Fruit fly (Drosophila melanogaster) whole organism, prepupa: ENCODE measurements around the gene CG17233.

Experiments used
- Blimp-1 ChIP-seq: fragments of 200-800 bp; sonication (Bioruptor generic); optimal IDR thresholded peaks from 3 replicates; lab custom pipeline; 2017; ENCODE audit warnings: missing biosample characterization, missing genetic modification characterization, mild to moderate bottlenecking, moderate library complexity, missing genetic modification reagents
- CG10631 ChIP-seq: fragments of 200-800 bp; sonication (Bioruptor generic); optimal IDR thresholded peaks from 2 replicates; lab custom pipeline; 2016; ENCODE audit warnings: missing biosample characterization, missing genetic modification characterization
- CG10669 ChIP-seq: fragments of 200-800 bp; sonication (Bioruptor generic); optimal IDR thresholded peaks from 3 replicates; lab custom pipeline; 2018; ENCODE audit warnings: missing biosample characterization, mild to moderate bottlenecking, missing genetic modification characterization, moderate library complexity
- CG11294 ChIP-seq: fragments of 200-800 bp; sonication (Bioruptor generic); IDR thresholded peaks from 2 replicates; pipeline ENCODE4 v1.3.6; 2022; ENCODE audit warnings: missing biosample characterization, missing genetic modification characterization
- CG15336 ChIP-seq: fragments of 200-800 bp; sonication (Bioruptor generic); IDR thresholded peaks from 2 replicates; pipeline ENCODE4 v1.3.6; 2022; ENCODE audit warnings: missing biosample characterization, missing genetic modification characterization
- CG1621 ChIP-seq: fragments of 200-800 bp; sonication (Bioruptor generic); optimal IDR thresholded peaks from 3 replicates; lab custom pipeline; 2018; ENCODE audit warnings: missing biosample characterization, mild to moderate bottlenecking, missing genetic modification characterization
- CG16779 ChIP-seq: fragments of 200-800 bp; sonication (Bioruptor generic); optimal IDR thresholded peaks from 3 replicates; lab custom pipeline; 2017; ENCODE audit warnings: missing biosample characterization, mild to moderate bottlenecking, missing genetic modification characterization
- CG31627 ChIP-seq: fragments of 200-800 bp; sonication (Bioruptor generic); optimal IDR thresholded peaks from 3 replicates; lab custom pipeline; 2016; ENCODE audit warnings: missing biosample characterization, missing genetic modification characterization
- CG32006 ChIP-seq: fragments of 200-800 bp; sonication (Bioruptor generic); optimal IDR thresholded peaks from 3 replicates; lab custom pipeline; 2017; ENCODE audit warnings: missing biosample characterization, mild to moderate bottlenecking, missing genetic modification characterization
- CG6792 ChIP-seq: fragments of 200-800 bp; sonication (Bioruptor generic); optimal IDR thresholded peaks from 3 replicates; lab custom pipeline; 2016; ENCODE audit warnings: missing biosample characterization, missing genetic modification characterization
- CG6808 ChIP-seq: fragments of 200-800 bp; sonication (Bioruptor generic); optimal IDR thresholded peaks from 3 replicates; lab custom pipeline; 2017; ENCODE audit warnings: missing biosample characterization, missing genetic modification characterization, mild to moderate bottlenecking, moderate library complexity, missing genetic modification reagents
- CG6854 ChIP-seq: fragments of 200-800 bp; sonication (Bioruptor generic); optimal IDR thresholded peaks from 2 replicates; lab custom pipeline; 2017; ENCODE audit warnings: missing biosample characterization, mild to moderate bottlenecking, missing genetic modification characterization
- CG7368 ChIP-seq: fragments of 200-800 bp; sonication (Bioruptor generic); optimal IDR thresholded peaks from 3 replicates; lab custom pipeline; 2016; ENCODE audit warnings: missing biosample characterization, missing genetic modification characterization
- CG8119 ChIP-seq: fragments of 200-800 bp; sonication (Bioruptor generic); IDR thresholded peaks from 3 replicates; pipeline ENCODE4 v1.3.6; 2022; ENCODE audit warnings: missing biosample characterization, missing genetic modification characterization
- CG8319 ChIP-seq: fragments of 200-800 bp; sonication (Bioruptor generic); optimal IDR thresholded peaks from 3 replicates; lab custom pipeline; 2016; ENCODE audit warnings: missing biosample characterization, missing genetic modification characterization
- CG8632 ChIP-seq: fragments of 200-800 bp; sonication (Bioruptor generic); optimal IDR thresholded peaks from 3 replicates; lab custom pipeline; 2016; ENCODE audit warnings: missing biosample characterization, missing genetic modification characterization
- Eip75B ChIP-seq: fragments of 200-800 bp; sonication (Bioruptor generic); optimal IDR thresholded peaks from 3 replicates; lab custom pipeline; 2016; ENCODE audit warnings: missing biosample characterization, missing genetic modification characterization
- Eip93F ChIP-seq: fragments of 200-800 bp; sonication (Bioruptor generic); optimal IDR thresholded peaks from 2 replicates; lab custom pipeline; 2016; ENCODE audit warnings: missing biosample characterization, mild to moderate bottlenecking, missing genetic modification characterization
- Ets21C ChIP-seq: fragments of 200-800 bp; sonication (Bioruptor generic); optimal IDR thresholded peaks from 3 replicates; lab custom pipeline; 2016; ENCODE audit warnings: missing biosample characterization, missing genetic modification characterization
- Ets96B ChIP-seq: fragments of 200-800 bp; optimal IDR thresholded peaks from 2 replicates; lab custom pipeline; 2019; ENCODE audit warnings: missing biosample characterization, mild to moderate bottlenecking, missing genetic modification characterization, moderate library complexity
- Gug ChIP-seq: fragments of 200-800 bp; sonication (Bioruptor generic); IDR thresholded peaks from 2 replicates; pipeline ENCODE4 v1.3.6; 2022; ENCODE audit warnings: missing biosample characterization, missing genetic modification characterization
- Hr38 ChIP-seq: sonication (Bioruptor generic); optimal IDR thresholded peaks from 2 replicates; lab custom pipeline; 2016; ENCODE audit warnings: missing biosample characterization, missing genetic modification characterization
- Hr39 ChIP-seq: fragments of 200-800 bp; sonication (Bioruptor generic); optimal IDR thresholded peaks from 2 replicates; lab custom pipeline; 2016; ENCODE audit warnings: missing biosample characterization, missing genetic modification characterization
- Lpt ChIP-seq: fragments of 200-800 bp; sonication (Bioruptor generic); optimal IDR thresholded peaks from 3 replicates; lab custom pipeline; 2016; ENCODE audit warnings: missing biosample characterization, missing genetic modification characterization
- Met ChIP-seq: fragments of 200-800 bp; sonication (Bioruptor generic); optimal IDR thresholded peaks from 3 replicates; lab custom pipeline; 2016; ENCODE audit warnings: missing biosample characterization, missing genetic modification characterization
- OdsH ChIP-seq: fragments of 200-800 bp; sonication (Bioruptor generic); optimal IDR thresholded peaks from 3 replicates; lab custom pipeline; 2016; ENCODE audit warnings: missing biosample characterization, missing genetic modification characterization
- Sox102F ChIP-seq: fragments of 200-800 bp; sonication (Bioruptor generic); optimal IDR thresholded peaks from 2 replicates; lab custom pipeline; 2016; ENCODE audit warnings: missing biosample characterization, mild to moderate bottlenecking, missing genetic modification characterization
- Sox14 ChIP-seq: fragments of 200-800 bp; sonication (Bioruptor generic); optimal IDR thresholded peaks from 3 replicates; lab custom pipeline; 2016; ENCODE audit warnings: missing biosample characterization, missing genetic modification characterization
- Sox15 ChIP-seq: fragments of 200-800 bp; sonication (Bioruptor generic); optimal IDR thresholded peaks from 3 replicates; lab custom pipeline; 2016; ENCODE audit warnings: missing biosample characterization, missing genetic modification characterization
- achi ChIP-seq: fragments of 200-800 bp; sonication (Bioruptor generic); optimal IDR thresholded peaks from 3 replicates; lab custom pipeline; 2016; ENCODE audit warnings: missing biosample characterization, missing genetic modification characterization
- cyc ChIP-seq: fragments of 200-800 bp; sonication (Bioruptor generic); optimal IDR thresholded peaks from 3 replicates; lab custom pipeline; 2016; ENCODE audit warnings: missing biosample characterization, missing genetic modification characterization
- dac ChIP-seq: fragments of 200-800 bp; sonication (Bioruptor generic); optimal IDR thresholded peaks from 2 replicates; lab custom pipeline; 2017; ENCODE audit warnings: missing biosample characterization, mild to moderate bottlenecking, missing genetic modification characterization
- dsx ChIP-seq: fragments of 200-800 bp; optimal IDR thresholded peaks from 3 replicates; lab custom pipeline; 2019; ENCODE audit warnings: missing biosample characterization, mild to moderate bottlenecking, missing genetic modification characterization, moderate library complexity; ENCODE audit not compliant: poor library complexity, severe bottlenecking
- eg ChIP-seq: fragments of 200-800 bp; sonication (Bioruptor generic); IDR thresholded peaks from 3 replicates; pipeline ENCODE4 v1.3.6; 2022; ENCODE audit warnings: missing biosample characterization, missing genetic modification characterization
- esn ChIP-seq: fragments of 200-800 bp; sonication (Bioruptor generic); optimal IDR thresholded peaks from 2 replicates; lab custom pipeline; 2016; ENCODE audit warnings: missing biosample characterization, mild to moderate bottlenecking, missing genetic modification characterization, moderate library complexity
- fd59A ChIP-seq: fragments of 200-800 bp; sonication (Bioruptor generic); optimal IDR thresholded peaks from 2 replicates; lab custom pipeline; 2017; ENCODE audit warnings: missing biosample characterization, mild to moderate bottlenecking, missing genetic modification characterization, missing genetic modification reagents
- fd85E ChIP-seq: fragments of 200-800 bp; sonication (Bioruptor generic); optimal IDR thresholded peaks from 3 replicates; lab custom pipeline; 2016; ENCODE audit warnings: missing biosample characterization, missing genetic modification characterization
- fkh ChIP-seq: fragments of 200-800 bp; sonication (Bioruptor generic); optimal IDR thresholded peaks from 3 replicates; lab custom pipeline; 2017; ENCODE audit warnings: missing biosample characterization, mild to moderate bottlenecking, missing genetic modification characterization, moderate library complexity
- lz ChIP-seq: fragments of 200-800 bp; sonication (Bioruptor generic); optimal IDR thresholded peaks from 3 replicates; lab custom pipeline; 2016; ENCODE audit warnings: missing biosample characterization, missing genetic modification characterization
- net ChIP-seq: fragments of 200-800 bp; sonication (Bioruptor generic); optimal IDR thresholded peaks from 3 replicates; lab custom pipeline; 2016; ENCODE audit warnings: missing biosample characterization, missing genetic modification characterization
- spab ChIP-seq: fragments of 200-800 bp; sonication (Bioruptor generic); optimal IDR thresholded peaks from 2 replicates; lab custom pipeline; 2017; ENCODE audit warnings: missing biosample characterization, mild to moderate bottlenecking, missing genetic modification characterization, missing genetic modification reagents
- ss ChIP-seq, 2 experiments: fragments of 200-800 bp; sonication (Bioruptor generic); optimal IDR thresholded peaks; 2 replicates in 1 of 2; 3 replicates in 1 of 2; lab custom pipeline; 2017 to 2018; ENCODE audit warnings: mild to moderate bottlenecking in 2 of 2, missing biosample characterization in 2 of 2, missing genetic modification characterization in 2 of 2, moderate library complexity in 1 of 2
- svp ChIP-seq: fragments of 200-800 bp; sonication (Bioruptor generic); peaks from one replicate; lab custom pipeline; 2016; ENCODE audit warnings: missing biosample characterization, missing genetic modification characterization
- topi ChIP-seq: fragments of 200-800 bp; sonication (Bioruptor generic); optimal IDR thresholded peaks from 3 replicates; lab custom pipeline; 2016; ENCODE audit warnings: missing biosample characterization, missing genetic modification characterization

CG17233 gene

dm6 chr3L:20185206-20185868 lies 56.4 kb downstream of the CG17233 start (continued):
- TF ChIP-seq CG6854 (GFP tag; lab: Kevin White, UChicago), result no peak
- TF ChIP-seq CG8319, result no peak
- no peak for TF ChIP-seq dac
- TF ChIP-seq CG6808, result no peak
- TF ChIP-seq Hr38 (GFP tag; lab: Kevin White, UChicago), result no peak
- TF ChIP-seq CG15336, result peak; percentile 71
- peak; percentile 41 for TF ChIP-seq dsx (GFP tag; lab: Kevin White, UChicago)
- TF ChIP-seq Hr39 (GFP tag; lab: Kevin White, UChicago), result peak; percentile 48
- peak; percentile 11 for TF ChIP-seq Lpt (GFP tag; lab: Kevin White, UChicago)
- TF ChIP-seq ss (GFP tag; optimal IDR thresholded peaks at IDR 0.05; lab: Kevin White, UChicago), result peak; percentile 39 to 68
- peak; percentile 60 for TF ChIP-seq Ets96B (tag; lab: Kevin White, UChicago)
- peak; percentile 70 for TF ChIP-seq net
- peak; percentile 64 for TF ChIP-seq fd59A (GFP tag; lab: Kevin White, UChicago)
- TF ChIP-seq svp, result peak; percentile 77
- no peak for TF ChIP-seq fd85E (GFP tag; lab: Kevin White, UChicago)
- peak; percentile 87 for TF ChIP-seq CG32006 (GFP tag; lab: Kevin White, UChicago)
- no peak for TF ChIP-seq Eip93F (GFP tag; lab: Kevin White, UChicago)
- peak; percentile 15 for TF ChIP-seq CG7368
- TF ChIP-seq Met, result peak; percentile 65
- TF ChIP-seq Sox102F, result peak; percentile 61
- TF ChIP-seq OdsH (GFP tag; lab: Kevin White, UChicago), result peak; percentile 81
- no peak for TF ChIP-seq eg (GFP tag; lab: Robert Waterston, UW)
- peak; percentile 31 for TF ChIP-seq spab (GFP tag; lab: Kevin White, UChicago)
- no peak for TF ChIP-seq cyc (GFP tag; lab: Kevin White, UChicago)
- no peak for TF ChIP-seq CG16779 (tag; lab: Kevin White, UChicago)
- TF ChIP-seq CG11294 (GFP tag; lab: Robert Waterston, UW), result no peak
- peak; percentile 37 for TF ChIP-seq Eip75B (GFP tag; lab: Kevin White, UChicago)
- TF ChIP-seq Blimp-1, result no peak
- TF ChIP-seq CG1621 (tag; lab: Kevin White, UChicago), result peak; percentile 66
- peak; percentile 76 for TF ChIP-seq CG8119 (GFP tag; lab: Robert Waterston, UW)
- peak; percentile 66 for TF ChIP-seq Sox15
- peak; percentile 73 for TF ChIP-seq achi

- peak; percentile 70 for TF ChIP-seq CG10631 (GFP tag; lab: Kevin White, UChicago)
- peak; percentile 65 for TF ChIP-seq dsx (GFP tag; lab: Kevin White, UChicago)
- TF ChIP-seq Gug (GFP tag; lab: Robert Waterston, UW), result no peak; the same call in 1 of the 2 replicates
- TF ChIP-seq eg (GFP tag; lab: Robert Waterston, UW), result peak; percentile 64
- TF ChIP-seq CG16779 (tag; lab: Kevin White, UChicago), result no peak
- peak; percentile 85 for TF ChIP-seq CG15336
- peak; percentile 61 for TF ChIP-seq Eip75B (GFP tag; lab: Kevin White, UChicago)
- TF ChIP-seq CG8632 (GFP tag; lab: Kevin White, UChicago), result peak; percentile 68
- TF ChIP-seq CG8119 (GFP tag; lab: Robert Waterston, UW), result peak; percentile 84
- TF ChIP-seq CG6854 (GFP tag; lab: Kevin White, UChicago), result no peak
- TF ChIP-seq Blimp-1, result no peak
- peak; percentile 77 for TF ChIP-seq achi
- TF ChIP-seq spab (GFP tag; lab: Kevin White, UChicago), result peak; percentile 60
- TF ChIP-seq Sox14, result peak; percentile 70
- no peak for TF ChIP-seq Hr38 (GFP tag; lab: Kevin White, UChicago)
- TF ChIP-seq CG1621 (tag; lab: Kevin White, UChicago), result peak; percentile 28
- TF ChIP-seq esn (GFP tag; lab: Kevin White, UChicago), result peak; percentile 69
- TF ChIP-seq Ets21C (GFP tag; lab: Kevin White, UChicago), result no peak
- TF ChIP-seq Ets96B (tag; lab: Kevin White, UChicago), result peak; percentile 68
- peak; percentile 61 for TF ChIP-seq CG6808
- TF ChIP-seq Eip93F (GFP tag; lab: Kevin White, UChicago), result no peak
- peak; percentile 40 for TF ChIP-seq lz (GFP tag; lab: Kevin White, UChicago)
- TF ChIP-seq CG6792 (GFP tag; lab: Kevin White, UChicago), result peak; percentile 54
- TF ChIP-seq fkh (GFP tag; lab: Kevin White, UChicago), result no peak
- peak; percentile 71 for TF ChIP-seq Met
- peak; percentile 68 for TF ChIP-seq CG31627 (GFP tag; lab: Kevin White, UChicago)
- TF ChIP-seq CG10669 (GFP tag; lab: Kevin White, UChicago), result peak; percentile 68
- TF ChIP-seq cyc (GFP tag; lab: Kevin White, UChicago), result peak; percentile 58
- peak; percentile 78 for TF ChIP-seq OdsH (GFP tag; lab: Kevin White, UChicago)
- peak; percentile 70 for TF ChIP-seq topi (GFP tag; lab: Kevin White, UChicago)
- TF ChIP-seq net, result peak; percentile 73
- TF ChIP-seq CG7368, result no peak
- TF ChIP-seq fd85E (GFP tag; lab: Kevin White, UChicago), result no peak
- TF ChIP-seq fd59A (GFP tag; lab: Kevin White, UChicago), result peak; percentile 67
Measured at dm6 chr3L:20183345-20184088, 58.2 kb downstream of the CG17233 start.
